Worm (Caenorhabditis elegans): Measurements from ENCODE around the gene ceh-99.
A peak's percentile ranks its signal among the peaks of the same experiment; 100 is the strongest.

Gene ceh-99

DNA sequence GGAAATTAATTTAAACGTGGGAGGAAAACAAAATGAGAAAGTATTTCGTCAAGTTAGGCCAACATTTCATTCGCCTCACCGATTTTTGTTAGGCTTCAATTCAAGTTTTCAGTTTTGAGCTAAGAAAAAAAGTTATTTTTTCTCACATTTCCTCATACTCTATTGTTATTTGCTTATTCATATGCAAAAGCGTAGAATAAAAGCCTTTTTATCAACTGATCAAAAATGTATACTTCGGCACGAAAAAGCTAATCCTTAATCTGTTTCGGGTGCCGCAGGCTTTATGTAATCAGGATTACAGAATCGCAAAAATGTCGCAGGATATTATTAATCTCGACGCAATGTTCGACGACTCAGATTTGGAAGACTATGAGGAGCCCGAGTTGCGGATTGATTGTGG lies 29.9 kb upstream of the ceh-99 start, which contains the start of gene T21B4.15 (continued):
- TF ChIP-seq T07F8.4 (tag; optimal IDR thresholded peaks at IDR 0.05): no peak
- TF ChIP-seq F37B4.10 (GFP tag; IDR thresholded peaks at IDR 0.05): no peak
- no peak for TF ChIP-seq ztf-22 (GFP tag; optimal IDR thresholded peaks at IDR 0.05)

DNA sequence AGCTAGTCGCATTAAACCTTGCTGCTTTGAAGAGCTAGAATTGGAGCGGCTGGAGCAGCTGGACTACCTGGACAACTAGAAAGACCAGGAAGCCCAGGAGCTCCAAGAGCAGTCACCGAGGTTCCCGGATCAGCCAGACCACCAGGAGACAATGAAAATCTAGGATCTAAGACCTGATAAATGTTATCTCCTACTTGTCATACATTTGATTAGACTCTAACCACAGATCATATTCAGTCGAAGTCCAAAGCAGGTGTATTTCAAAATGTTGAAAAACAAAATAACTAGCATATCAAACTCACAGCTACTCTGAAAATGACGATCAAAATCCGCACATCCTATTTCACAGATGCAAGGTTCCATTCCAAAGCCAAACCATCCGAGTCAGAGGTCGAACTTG lies 27.8 kb upstream of the ceh-99 start, which contains the start of gene srz-6:
Gene srz-6 (plus strand): TSS at position 301 of the 400 bp plus-strand sequence.
- TF ChIP-seq ama-1 (optimal IDR thresholded peaks at IDR 0.05) (no peak), ama-1 (GFP tag; optimal IDR thresholded peaks at IDR 0.05) (no peak), snpc-1.3 (tag; optimal IDR thresholded peaks at IDR 0.05; ENCODE audit: insufficient read depth) (no peak), zfh-2 (GFP tag; conservative IDR thresholded peaks at IDR 0.05) (0 out of 2 replicates have a peak, but pooled peaks have one; percentile 29)

DNA sequence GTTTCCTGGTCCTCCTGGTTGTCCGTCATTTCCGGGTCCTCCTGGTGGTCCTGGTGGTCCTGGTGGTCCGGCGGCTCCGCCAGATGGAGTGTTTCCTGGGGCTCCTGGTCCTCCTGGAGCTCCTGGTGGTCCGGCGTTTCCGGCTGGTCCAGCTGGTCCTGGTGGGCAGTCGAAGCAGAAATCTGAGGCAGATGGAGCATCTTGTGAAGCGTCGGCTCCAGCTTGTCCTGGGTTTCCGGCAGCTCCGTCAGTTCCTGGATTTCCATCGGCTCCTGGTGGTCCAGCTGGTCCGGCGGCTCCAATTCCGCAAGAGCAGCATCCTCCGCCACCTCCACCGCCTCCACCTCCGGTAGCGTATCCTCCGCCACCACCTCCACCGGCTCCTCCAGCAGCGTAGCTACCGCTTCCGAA lies 25.7 kb upstream of the ceh-99 start:
- no peak for TF ChIP-seq ceh-100 (GFP tag; IDR thresholded peaks at IDR 0.05)
- TF ChIP-seq F37B4.10 (GFP tag; IDR thresholded peaks at IDR 0.05): 0 out of 2 replicates have a peak, but pooled peaks have one; percentile 71
- no peak for TF ChIP-seq ztf-28 (GFP tag; IDR thresholded peaks at IDR 0.05)
- TF ChIP-seq egrh-3 (GFP tag; IDR thresholded peaks at IDR 0.05): peak; percentile 97
- TF ChIP-seq dox-1 (GFP tag; IDR thresholded peaks at IDR 0.05): no peak
- TF ChIP-seq cebp-2 (GFP tag; IDR thresholded peaks at IDR 0.05): 0 out of 2 replicates have a peak, but pooled peaks have one; percentile 4
- TF ChIP-seq F39B2.1 (GFP tag; IDR thresholded peaks at IDR 0.05): no peak
- TF ChIP-seq snpc-3.4 (tag; optimal IDR thresholded peaks at IDR 0.05): no peak
- TF ChIP-seq zfh-2 (GFP tag; conservative IDR thresholded peaks at IDR 0.05): peak; percentile 74
- TF ChIP-seq rec-8 (tag; optimal IDR thresholded peaks at IDR 0.05): no peak
- TF ChIP-seq lin-54 (GFP tag; optimal IDR thresholded peaks at IDR 0.05): no peak

DNA sequence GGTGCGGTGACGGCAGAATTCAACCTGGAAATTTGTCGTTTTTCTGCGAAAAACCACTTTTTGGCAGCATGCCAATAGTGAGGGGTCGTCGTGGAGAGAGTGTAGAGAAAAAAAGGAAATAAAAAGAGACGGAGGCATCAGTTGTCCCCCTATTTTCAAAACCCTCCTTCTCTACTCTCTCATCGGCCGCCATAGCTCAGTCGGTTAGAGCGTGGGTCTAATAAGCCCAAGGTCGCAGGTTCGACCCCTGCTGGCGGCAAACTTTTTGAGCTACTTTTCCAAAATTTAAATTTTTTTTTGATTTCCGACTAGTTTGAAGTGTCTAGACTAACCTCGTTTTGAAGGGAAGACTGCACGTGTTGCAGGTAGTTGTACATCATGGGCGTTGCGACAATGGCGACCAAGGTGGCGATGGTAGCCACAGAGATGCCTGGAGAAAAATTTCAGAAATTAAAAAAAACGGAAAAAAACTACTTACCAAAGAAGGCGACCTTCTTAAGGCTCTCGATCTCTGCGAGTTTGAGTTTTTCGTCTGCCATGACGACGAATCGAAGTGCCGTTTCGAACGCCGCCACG lies 25.1 kb upstream of the ceh-99 start, which contains the start of gene col-85:
Gene col-85 (minus strand): TSS at position 540 of the 576 bp plus-strand sequence.
- TF ChIP-seq hsf-1 (GFP tag; IDR thresholded peaks at IDR 0.05): peak; percentile 52; the same call in 1 of the 2 replicates
- peak; percentile 65 for TF ChIP-seq hlh-12 (tag; optimal IDR thresholded peaks at IDR 0.05)
- TF ChIP-seq ztf-18 (tag; optimal IDR thresholded peaks at IDR 0.05): peak; percentile 81
- TF ChIP-seq akir-1 (GFP tag; optimal IDR thresholded peaks at IDR 0.05): no peak
- peak; percentile 42 for TF ChIP-seq sptf-2 (GFP tag; optimal IDR thresholded peaks at IDR 0.05)
- TF ChIP-seq nfya-1 (tag; optimal IDR thresholded peaks at IDR 0.05; ENCODE audit: borderline replicate concordance, insufficient read depth): no peak
- 0 out of 2 replicates have a peak, but pooled peaks have one; percentile 41 for TF ChIP-seq nfya-2 (GFP tag; IDR thresholded peaks at IDR 0.05)
- peak; percentile 50 for TF ChIP-seq repo-1 (tag; optimal IDR thresholded peaks at IDR 0.05)
- peak; percentile 79 for TF ChIP-seq Y53G8AR.9 (GFP tag; conservative IDR thresholded peaks at IDR 0.05)
- TF ChIP-seq somi-1 (GFP tag; optimal IDR thresholded peaks at IDR 0.05): peak; percentile 79
- peak; percentile 3 for TF ChIP-seq mel-28 (tag; optimal IDR thresholded peaks at IDR 0.05; ENCODE audit: borderline replicate concordance)
- TF ChIP-seq F10E7.11 (tag; optimal IDR thresholded peaks at IDR 0.05): peak; percentile 78
- TF ChIP-seq athp-1 (tag; optimal IDR thresholded peaks at IDR 0.05): peak; percentile 60
- TF ChIP-seq attf-6 (GFP tag; IDR thresholded peaks at IDR 0.05): peak; percentile 56; the same call in 1 of the 2 replicates
- no peak for TF ChIP-seq lin-40 (tag; optimal IDR thresholded peaks at IDR 0.05)
- peak; percentile 93 for TF ChIP-seq ztf-25 (GFP tag; IDR thresholded peaks at IDR 0.05)
- TF ChIP-seq nhr-90 (tag; optimal IDR thresholded peaks at IDR 0.05): peak; percentile 94
- peak; percentile 90 for TF ChIP-seq hmg-1.2 (GFP tag; IDR thresholded peaks at IDR 0.05)
- TF ChIP-seq madf-10 (tag; optimal IDR thresholded peaks at IDR 0.05): peak; percentile 84
- TF ChIP-seq hlh-26 (GFP tag; conservative IDR thresholded peaks at IDR 0.05): no peak
- peak; percentile 29 for TF ChIP-seq lsy-27 (tag; optimal IDR thresholded peaks at IDR 0.05; ENCODE audit: borderline replicate concordance, insufficient read depth)
- TF ChIP-seq mxl-1 (tag; optimal IDR thresholded peaks at IDR 0.05): peak; percentile 88
- TF ChIP-seq unc-130 (GFP tag; optimal IDR thresholded peaks at IDR 0.05): peak; percentile 62
- TF ChIP-seq ztf-3 (GFP tag; optimal IDR thresholded peaks at IDR 0.05): peak; percentile 55
- TF ChIP-seq ccch-3 (GFP tag; optimal IDR thresholded peaks at IDR 0.05): peak; percentile 30
- TF ChIP-seq mes-4 (tag; optimal IDR thresholded peaks at IDR 0.05): peak; percentile 45
- no peak for TF ChIP-seq egrh-3 (GFP tag; IDR thresholded peaks at IDR 0.05)
- peak; percentile 23 for TF ChIP-seq K12H6.12 (tag; optimal IDR thresholded peaks at IDR 0.05)
